Worm (Caenorhabditis elegans) whole organism, L4 larva: Measurements from ENCODE around the gene mrps-9.

ENCODE experiments used
- F10B5.3 ChIP-seq: sonication (generic microtip); optimal IDR thresholded peaks from 2 replicates; lab custom pipeline; 2016; ENCODE audit warnings: mild to moderate bottlenecking, missing genetic modification characterization, missing compliant biosample characterization
- R02D3.7 ChIP-seq: fragments of 150-350 bp; sonication (generic microtip); optimal IDR thresholded peaks from 3 replicates; lab custom pipeline; 2014; ENCODE audit warnings: missing biosample characterization, missing genetic modification characterization
- T20F7.1 ChIP-seq: fragments of 200-800 bp; sonication (Bioruptor generic); optimal IDR thresholded peaks from 2 replicates; lab custom pipeline; 2018; ENCODE audit warnings: mild to moderate bottlenecking, missing genetic modification characterization, missing compliant biosample characterization
- T26A8.4 ChIP-seq: fragments of 200-800 bp; sonication (Bioruptor generic); IDR thresholded peaks from 2 replicates; pipeline ENCODE4 v1.3.6; 2022; ENCODE audit warnings: missing genetic modification characterization, missing compliant biosample characterization
- Y48G9A.11 ChIP-seq: fragments of 200-800 bp; sonication (Bioruptor generic); IDR thresholded peaks from 2 replicates; pipeline ENCODE4 v1.3.6; 2022; ENCODE audit warnings: missing genetic modification reagents, missing genetic modification characterization, missing compliant biosample characterization
- Y75B8A.6 ChIP-seq: fragments of 200-800 bp; sonication (Bioruptor generic); IDR thresholded peaks from 2 replicates; pipeline ENCODE4 v1.3.6; 2022; ENCODE audit warnings: missing genetic modification reagents, missing genetic modification characterization, missing compliant biosample characterization
- arid-1 ChIP-seq: fragments of 200-800 bp; sonication (Bioruptor generic); conservative IDR thresholded peaks from 2 replicates; pipeline ENCODE4 v1.3.6; 2022; ENCODE audit warnings: missing genetic modification reagents, missing genetic modification characterization, missing compliant biosample characterization
- ctbp-1 ChIP-seq: fragments of 200-800 bp; sonication (Bioruptor generic); IDR thresholded peaks from 2 replicates; pipeline ENCODE4 v1.3.6; 2022; ENCODE audit warnings: missing genetic modification reagents, missing genetic modification characterization, missing compliant biosample characterization
- daf-16 ChIP-seq, 3 experiments: sonication (generic microtip); optimal IDR thresholded peaks; 2 replicates each; lab custom pipeline; 2016 to 2017; ENCODE audit warnings: missing genetic modification characterization in 3 of 3, missing genetic modification reagents in 3 of 3, mild to moderate bottlenecking in 2 of 3, missing compliant biosample characterization in 2 of 3, missing biosample characterization in 1 of 3, moderate library complexity in 1 of 3
- dmd-6 ChIP-seq: fragments of 200-800 bp; sonication (Bioruptor generic); IDR thresholded peaks from 2 replicates; pipeline ENCODE4 v1.3.6; 2022; ENCODE audit warnings: missing genetic modification reagents, missing genetic modification characterization, missing compliant biosample characterization
- dve-1 ChIP-seq: sonication (generic microtip); optimal IDR thresholded peaks from 2 replicates; lab custom pipeline; 2017; ENCODE audit warnings: antibody characterized with exemption, mild to moderate bottlenecking, missing genetic modification characterization, missing compliant biosample characterization; ENCODE audit not compliant: insufficient read depth
- egl-43 ChIP-seq: fragments of 200-800 bp; sonication (Bioruptor generic); IDR thresholded peaks from 2 replicates; pipeline ENCODE4 v1.3.6; 2022; ENCODE audit warnings: missing genetic modification reagents, missing genetic modification characterization, missing compliant biosample characterization
- hif-1 ChIP-seq, 2 experiments: sonication (generic microtip); optimal IDR thresholded peaks; 2 replicates each; lab custom pipeline; 2016 to 2017; ENCODE audit warnings: missing compliant biosample characterization in 2 of 2, missing genetic modification characterization in 2 of 2, missing genetic modification reagents in 2 of 2, missing genotype in 2 of 2, mild to moderate bottlenecking in 1 of 2
- hlh-11 ChIP-seq: fragments of 200-800 bp; sonication (Bioruptor generic); optimal IDR thresholded peaks from 2 replicates; lab custom pipeline; 2018; ENCODE audit warnings: mild to moderate bottlenecking, missing genetic modification characterization, missing compliant biosample characterization
- lim-7 ChIP-seq: fragments of 200-800 bp; sonication (Bioruptor generic); IDR thresholded peaks from 2 replicates; pipeline ENCODE4 v1.3.6; 2022; ENCODE audit warnings: missing genetic modification characterization, missing compliant biosample characterization
- lin-38 ChIP-seq: fragments of 200-800 bp; sonication (Bioruptor generic); IDR thresholded peaks from 2 replicates; pipeline ENCODE4 v1.3.6; 2022; ENCODE audit warnings: missing genetic modification reagents, missing genetic modification characterization, missing compliant biosample characterization
- lin-39 ChIP-seq: fragments of 150-350 bp; optimal IDR thresholded peaks from 2 replicates; lab custom pipeline; 2014; ENCODE audit warnings: missing biosample characterization, missing genetic modification reagents, missing genetic modification characterization
- lsy-2 ChIP-seq, 2 experiments: fragments of 150-350 bp in 1 of 2; sonication (generic microtip) in 1 of 2; optimal IDR thresholded peaks; 2 replicates each; lab custom pipeline; 2014 to 2017; ENCODE audit warnings: missing biosample characterization in 2 of 2, missing genetic modification characterization in 2 of 2
- madf-5 ChIP-seq, 2 experiments: fragments of 200-800 bp; sonication (Bioruptor generic); IDR thresholded peaks; 2 replicates each; pipeline ENCODE4 v1.3.6; 2022; ENCODE audit warnings: missing compliant biosample characterization in 2 of 2, missing genetic modification characterization in 2 of 2
- mdt-29 ChIP-seq: fragments of 200-800 bp; sonication (Bioruptor generic); IDR thresholded peaks from 2 replicates; pipeline ENCODE4 v1.3.6; 2022; ENCODE audit warnings: missing genetic modification reagents, missing genetic modification characterization, missing compliant biosample characterization
- mep-1 ChIP-seq: fragments of 150-350 bp; sonication (generic microtip); optimal IDR thresholded peaks from 3 replicates; lab custom pipeline; 2014; ENCODE audit warnings: missing biosample characterization, missing genetic modification characterization
- mxl-2 ChIP-seq: fragments of 200-800 bp; sonication (Bioruptor generic); conservative IDR thresholded peaks from 2 replicates; pipeline ENCODE4 v1.3.6; 2022; ENCODE audit warnings: missing genetic modification reagents, missing genetic modification characterization, missing compliant biosample characterization
- mxl-3 ChIP-seq: fragments of 200-800 bp; sonication (Bioruptor generic); optimal IDR thresholded peaks from 2 replicates; lab custom pipeline; 2018; ENCODE audit warnings: mild to moderate bottlenecking, missing genetic modification characterization, missing compliant biosample characterization
- nhr-11 ChIP-seq: fragments of 150-350 bp; optimal IDR thresholded peaks from 2 replicates; lab custom pipeline; 2014; ENCODE audit warnings: missing biosample characterization, missing genetic modification characterization
- nhr-111 ChIP-seq: fragments of 200-800 bp; sonication (Bioruptor generic); optimal IDR thresholded peaks from 2 replicates; lab custom pipeline; 2018; ENCODE audit warnings: mild to moderate bottlenecking, missing genetic modification characterization, missing compliant biosample characterization
- nhr-25 ChIP-seq: sonication (generic microtip); optimal IDR thresholded peaks from 2 replicates; lab custom pipeline; 2017; ENCODE audit warnings: missing genetic modification characterization, mild to moderate bottlenecking, missing compliant biosample characterization, antibody characterized with exemption, moderate library complexity, borderline replicate concordance; ENCODE audit not compliant: insufficient read depth
- nhr-28 ChIP-seq: fragments of 150-350 bp; optimal IDR thresholded peaks from 2 replicates; lab custom pipeline; 2014; ENCODE audit warnings: missing biosample characterization, missing genetic modification characterization
- nhr-42 ChIP-seq: fragments of 200-800 bp; sonication (Bioruptor generic); IDR thresholded peaks from 2 replicates; pipeline ENCODE4 v1.3.6; 2022; ENCODE audit warnings: missing genetic modification characterization, missing compliant biosample characterization
- nhr-77 ChIP-seq: fragments of 150-350 bp; optimal IDR thresholded peaks from 2 replicates; lab custom pipeline; 2014; ENCODE audit warnings: missing biosample characterization, missing genetic modification characterization
- php-3 ChIP-seq: fragments of 200-800 bp; sonication (Bioruptor generic); IDR thresholded peaks from 2 replicates; pipeline ENCODE4 v1.3.6; 2022; ENCODE audit warnings: missing genetic modification reagents, missing genetic modification characterization, missing compliant biosample characterization
- pqm-1 ChIP-seq: sonication (generic microtip); optimal IDR thresholded peaks from 2 replicates; lab custom pipeline; 2017; ENCODE audit warnings: missing biosample characterization, missing genetic modification characterization
- rbr-2 ChIP-seq: sonication (generic microtip); optimal IDR thresholded peaks from 2 replicates; lab custom pipeline; 2016; ENCODE audit warnings: missing genotype, missing genetic modification characterization, missing compliant biosample characterization
- sdz-12 ChIP-seq: fragments of 200-800 bp; sonication (Bioruptor generic); optimal IDR thresholded peaks from 2 replicates; lab custom pipeline; 2018; ENCODE audit warnings: mild to moderate bottlenecking, missing genetic modification characterization, missing compliant biosample characterization
- tag-97 ChIP-seq: fragments of 200-800 bp; sonication (Bioruptor generic); IDR thresholded peaks from 2 replicates; pipeline ENCODE4 v1.3.6; 2022; ENCODE audit warnings: missing genetic modification characterization, missing compliant biosample characterization
- unc-62 ChIP-seq, 3 experiments: fragments of 150-350 bp in 1 of 3; sonication (generic microtip); optimal IDR thresholded peaks in 2 of 3; peaks in 1 of 3; 1 replicate in 1 of 3; 2 replicates in 2 of 3; lab custom pipeline; 2014 to 2017; ENCODE audit warnings: missing biosample characterization in 3 of 3, missing genetic modification characterization in 3 of 3, missing genetic modification reagents in 3 of 3, missing genotype in 1 of 3
- zfp-2 ChIP-seq: sonication (generic microtip); optimal IDR thresholded peaks from 2 replicates; lab custom pipeline; 2016; ENCODE audit warnings: mild to moderate bottlenecking, missing genetic modification characterization, missing compliant biosample characterization
- zip-11 ChIP-seq: fragments of 200-800 bp; sonication (Bioruptor generic); IDR thresholded peaks from 2 replicates; pipeline ENCODE4 v1.3.6; 2022; ENCODE audit warnings: missing genetic modification characterization, missing compliant biosample characterization
- zip-2 ChIP-seq: fragments of 150-350 bp; optimal IDR thresholded peaks from 2 replicates; lab custom pipeline; 2014; ENCODE audit warnings: missing biosample characterization, missing genetic modification characterization
- ztf-11 ChIP-seq: fragments of 150-350 bp; optimal IDR thresholded peaks from 2 replicates; lab custom pipeline; 2014; ENCODE audit warnings: missing biosample characterization, missing genetic modification characterization

Gene mrps-9

ce11 chrIII:8229480-8229879 lies 36.4 kb upstream of the mrps-9 start (continued):
- no peak for TF ChIP-seq ztf-11
- 0 out of 2 replicates have a peak, but pooled peaks have one; percentile 13 for TF ChIP-seq lin-38 (GFP tag; lab: Robert Waterston, UW)
- no peak for TF ChIP-seq madf-5 (GFP tag; IDR thresholded peaks at IDR 0.05; lab: Robert Waterston, UW)
- TF ChIP-seq lim-7: no peak
- no peak for TF ChIP-seq mxl-3 (GFP tag; lab: Kevin White, UChicago)
- no peak for TF ChIP-seq F10B5.3 (tag; lab: Kevin White, UChicago)
- no peak for TF ChIP-seq mdt-29 (GFP tag; lab: Robert Waterston, UW)
- TF ChIP-seq nhr-11 (tag; lab: Kevin White, UChicago): peak; percentile 27
- no peak for TF ChIP-seq R02D3.7
- TF ChIP-seq hif-1 (tag; optimal IDR thresholded peaks at IDR 0.05; lab: Kevin White, UChicago): no peak

DNA sequence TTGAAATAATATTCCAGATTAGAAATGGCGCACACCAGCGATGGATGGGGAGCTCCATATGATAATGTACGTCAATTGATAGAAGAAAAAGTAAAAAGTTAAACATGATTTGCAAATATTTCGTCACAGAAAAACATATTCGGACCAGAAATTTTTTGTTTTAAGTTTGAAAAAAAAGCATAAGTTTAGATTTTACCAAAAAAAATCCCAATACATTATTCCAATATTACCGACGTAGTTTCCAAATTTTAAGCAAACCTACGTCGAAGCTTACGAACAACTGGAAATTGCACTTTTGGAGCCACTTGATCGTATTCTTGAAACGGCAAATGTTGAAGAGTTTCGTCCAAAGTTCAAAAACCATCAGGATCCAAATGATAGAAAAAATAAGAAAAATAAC lies 33.2 kb upstream of the mrps-9 start, which contains the start of gene henn-1:
Gene henn-1 (plus strand): TSS at position 18 of the 400 bp plus-strand sequence.
- peak; percentile 16 for TF ChIP-seq dve-1 (tag; lab: Kevin White, UChicago)
- no peak for TF ChIP-seq zip-11 (GFP tag; lab: Robert Waterston, UW)
- no peak for TF ChIP-seq egl-43 (GFP tag; lab: Robert Waterston, UW)
- TF ChIP-seq hlh-11 (tag; lab: Kevin White, UChicago): peak; percentile 3
- TF ChIP-seq mep-1 (tag; lab: Kevin White, UChicago): peak; percentile 10
- TF ChIP-seq arid-1 (GFP tag; lab: Robert Waterston, UW): 0 out of 2 replicates have a peak, but pooled peaks have one; percentile 21
- peak in 1 of 2 experiments; percentile 56 for TF ChIP-seq unc-62 (GFP tag; optimal IDR thresholded peaks at IDR 0.05 in 1 of 2; lab: Kevin White, UChicago)
- TF ChIP-seq unc-62 (tag; optimal IDR thresholded peaks at IDR 0.05; lab: Kevin White, UChicago): no peak
- peak; percentile 48 for TF ChIP-seq lin-39 (tag; lab: Kevin White, UChicago)
- TF ChIP-seq nhr-111 (GFP tag; lab: Kevin White, UChicago): no peak
- TF ChIP-seq ctbp-1 (GFP tag; lab: Robert Waterston, UW): 0 out of 2 replicates have a peak, but pooled peaks have one; percentile 8
- no peak for TF ChIP-seq rbr-2
- peak; percentile 27 for TF ChIP-seq sdz-12 (GFP tag; lab: Kevin White, UChicago)

DNA sequence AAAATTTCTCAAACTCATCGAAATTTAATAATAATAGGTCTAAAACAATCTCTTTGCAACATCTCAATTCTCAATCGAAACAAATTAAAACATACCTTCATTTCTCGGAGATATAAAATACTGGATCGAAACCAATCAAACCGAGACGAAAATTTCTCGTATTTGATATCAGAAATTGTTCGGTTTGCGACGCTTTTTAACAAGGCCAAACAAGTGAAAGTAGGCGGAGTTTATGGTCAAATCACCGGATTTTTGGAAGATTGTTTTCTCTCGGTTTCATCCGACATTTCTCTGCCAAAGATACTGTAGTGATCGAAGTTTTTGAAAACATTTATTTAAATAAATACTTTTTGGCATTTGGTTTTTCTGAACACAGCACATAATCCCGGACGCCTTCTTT lies 30.5 kb upstream of the mrps-9 start, which contains the start of gene C02F5.14:
Gene C02F5.14 (minus strand): TSS at position 157 of the 400 bp plus-strand sequence.
- no peak for TF ChIP-seq tag-97 (GFP tag; lab: Robert Waterston, UW)
- TF ChIP-seq mxl-2 (GFP tag; lab: Robert Waterston, UW): no peak

DNA sequence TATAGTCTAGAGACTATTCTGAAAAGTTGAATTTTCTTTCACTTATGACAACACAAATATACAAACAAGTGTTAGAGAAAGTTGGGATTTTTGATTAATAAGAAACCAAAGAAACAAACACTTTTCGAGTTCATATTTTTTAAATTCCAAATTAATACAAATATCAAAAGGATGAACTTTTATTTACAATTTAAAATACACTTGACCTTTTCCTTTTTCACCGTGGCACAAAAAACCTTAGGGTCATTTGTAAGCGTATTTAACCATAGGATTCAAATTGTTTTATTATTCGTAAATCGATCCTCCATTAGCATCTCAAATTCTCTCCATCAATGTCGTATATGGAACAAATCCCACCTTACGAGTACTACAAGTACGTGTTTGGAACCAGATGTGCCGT lies 30.0 kb upstream of the mrps-9 start, which contains the start of gene C02F5.5:
Gene C02F5.5 (plus strand): TSS at position 301 of the 400 bp plus-strand sequence.
- TF ChIP-seq nhr-11 (tag; lab: Kevin White, UChicago) (no peak), nhr-42 (GFP tag; lab: Robert Waterston, UW) (no peak), zip-2 (tag; lab: Kevin White, UChicago) (no peak), ctbp-1 (GFP tag; lab: Robert Waterston, UW) (no peak), nhr-77 (tag; lab: Kevin White, UChicago) (no peak), Y48G9A.11 (no peak), rbr-2 (no peak), egl-43 (GFP tag; lab: Robert Waterston, UW) (no peak)
- TF ChIP-seq, all 104 proteins: peak for 0

ce11 chrIII:8237827-8238226 lies 28.0 kb upstream of the mrps-9 start, which contains the start of gene tsp-2:
Gene tsp-2, minus strand, starts transcription at chrIII:8237935.
- TF ChIP-seq dve-1 (tag; lab: Kevin White, UChicago) (peak; percentile 76), zip-11 (GFP tag; lab: Robert Waterston, UW) (no peak), nhr-28 (tag; lab: Kevin White, UChicago) (peak; percentile 88), nhr-77 (tag; lab: Kevin White, UChicago) (peak; percentile 73), zip-2 (tag; lab: Kevin White, UChicago) (peak; percentile 6), nhr-11 (tag; lab: Kevin White, UChicago) (no peak), zfp-2 (tag; lab: Kevin White, UChicago) (no peak), pqm-1 (tag; lab: Kevin White, UChicago) (peak; percentile 39), lim-7 (no peak), nhr-25 (no peak), T20F7.1 (GFP tag; lab: Kevin White, UChicago) (peak; percentile 17), php-3 (peak; percentile 95), unc-62 (GFP tag; optimal IDR thresholded peaks at IDR 0.05 in 1 of 2; lab: Kevin White, UChicago) (peak in 1 of 2 experiments; percentile 28), unc-62 (tag; optimal IDR thresholded peaks at IDR 0.05; lab: Kevin White, UChicago) (no peak), daf-16 (GFP tag; optimal IDR thresholded peaks at IDR 0.05; lab: Kevin White, UChicago) (no peak), daf-16 (tag; optimal IDR thresholded peaks at IDR 0.05; lab: Kevin White, UChicago) (peak; percentile 73), T26A8.4 (GFP tag; lab: Robert Waterston, UW) (no peak), mdt-29 (GFP tag; lab: Robert Waterston, UW) (no peak), Y75B8A.6 (GFP tag; lab: Robert Waterston, UW) (no peak), hlh-11 (tag; lab: Kevin White, UChicago) (peak; percentile 54), dmd-6 (GFP tag; lab: Robert Waterston, UW) (peak; percentile 84), lsy-2 (tag; optimal IDR thresholded peaks at IDR 0.05; lab: Kevin White, UChicago) (peak in 1 of 2 experiments; percentile 75), Y48G9A.11 (no peak)
